Fruit fly (Drosophila melanogaster) whole organism, prepupa: ENCODE measurements around the gene RhoGAP18B.
A peak's percentile ranks its signal among the peaks of the same experiment; 100 is the strongest.

Experiments
- CG10631 ChIP-seq: fragments of 200-800 bp; sonication (Bioruptor generic); optimal IDR thresholded peaks from 2 replicates; lab custom pipeline; 2016; ENCODE audit warnings: missing biosample characterization, missing genetic modification characterization
- CG10669 ChIP-seq: fragments of 200-800 bp; sonication (Bioruptor generic); optimal IDR thresholded peaks from 3 replicates; lab custom pipeline; 2018; ENCODE audit warnings: missing biosample characterization, mild to moderate bottlenecking, missing genetic modification characterization, moderate library complexity
- CG11294 ChIP-seq: fragments of 200-800 bp; sonication (Bioruptor generic); IDR thresholded peaks from 2 replicates; pipeline ENCODE4 v1.3.6; 2022; ENCODE audit warnings: missing biosample characterization, missing genetic modification characterization
- CG11762 ChIP-seq: fragments of 200-800 bp; sonication (Bioruptor generic); optimal IDR thresholded peaks from 3 replicates; lab custom pipeline; 2016; ENCODE audit warnings: missing biosample characterization, missing genetic modification characterization; ENCODE audit not compliant: insufficient read depth
- CG15336 ChIP-seq: fragments of 200-800 bp; sonication (Bioruptor generic); IDR thresholded peaks from 2 replicates; pipeline ENCODE4 v1.3.6; 2022; ENCODE audit warnings: missing biosample characterization, missing genetic modification characterization
- CG34406 ChIP-seq: fragments of 200-800 bp; sonication (Bioruptor generic); optimal IDR thresholded peaks from 3 replicates; lab custom pipeline; 2016; ENCODE audit warnings: missing biosample characterization, missing genetic modification characterization
- CG3919 ChIP-seq: fragments of 200-800 bp; sonication (Bioruptor generic); optimal IDR thresholded peaks from 3 replicates; lab custom pipeline; 2016; ENCODE audit warnings: missing biosample characterization, missing genetic modification characterization
- CG4318 ChIP-seq: fragments of 200-800 bp; sonication (Bioruptor generic); optimal IDR thresholded peaks from 3 replicates; lab custom pipeline; 2017; ENCODE audit warnings: missing biosample characterization, mild to moderate bottlenecking, missing genetic modification characterization
- CG6163 ChIP-seq: fragments of 200-800 bp; sonication (Bioruptor generic); IDR thresholded peaks from 3 replicates; pipeline ENCODE4 v1.3.6; 2022; ENCODE audit warnings: missing biosample characterization, missing genetic modification characterization
- CG6276 ChIP-seq: fragments of 200-800 bp; sonication (Bioruptor generic); optimal IDR thresholded peaks from 2 replicates; lab custom pipeline; 2017; ENCODE audit warnings: missing biosample characterization, mild to moderate bottlenecking, missing genetic modification characterization
- CG6792 ChIP-seq: fragments of 200-800 bp; sonication (Bioruptor generic); optimal IDR thresholded peaks from 3 replicates; lab custom pipeline; 2016; ENCODE audit warnings: missing biosample characterization, missing genetic modification characterization
- CG6808 ChIP-seq: fragments of 200-800 bp; sonication (Bioruptor generic); optimal IDR thresholded peaks from 3 replicates; lab custom pipeline; 2017; ENCODE audit warnings: missing biosample characterization, missing genetic modification characterization, mild to moderate bottlenecking, moderate library complexity, missing genetic modification reagents
- CG6854 ChIP-seq: fragments of 200-800 bp; sonication (Bioruptor generic); optimal IDR thresholded peaks from 2 replicates; lab custom pipeline; 2017; ENCODE audit warnings: missing biosample characterization, mild to moderate bottlenecking, missing genetic modification characterization
- CG7368 ChIP-seq: fragments of 200-800 bp; sonication (Bioruptor generic); optimal IDR thresholded peaks from 3 replicates; lab custom pipeline; 2016; ENCODE audit warnings: missing biosample characterization, missing genetic modification characterization
- CG8119 ChIP-seq: fragments of 200-800 bp; sonication (Bioruptor generic); IDR thresholded peaks from 3 replicates; pipeline ENCODE4 v1.3.6; 2022; ENCODE audit warnings: missing biosample characterization, missing genetic modification characterization
- CG8319 ChIP-seq: fragments of 200-800 bp; sonication (Bioruptor generic); optimal IDR thresholded peaks from 3 replicates; lab custom pipeline; 2016; ENCODE audit warnings: missing biosample characterization, missing genetic modification characterization
- CG8632 ChIP-seq: fragments of 200-800 bp; sonication (Bioruptor generic); optimal IDR thresholded peaks from 3 replicates; lab custom pipeline; 2016; ENCODE audit warnings: missing biosample characterization, missing genetic modification characterization
- CG9139 ChIP-seq: fragments of 200-800 bp; sonication (Bioruptor generic); optimal IDR thresholded peaks from 3 replicates; lab custom pipeline; 2017; ENCODE audit warnings: missing biosample characterization, mild to moderate bottlenecking, missing genetic modification characterization
- Eip75B ChIP-seq: fragments of 200-800 bp; sonication (Bioruptor generic); optimal IDR thresholded peaks from 3 replicates; lab custom pipeline; 2016; ENCODE audit warnings: missing biosample characterization, missing genetic modification characterization
- Ets21C ChIP-seq: fragments of 200-800 bp; sonication (Bioruptor generic); optimal IDR thresholded peaks from 3 replicates; lab custom pipeline; 2016; ENCODE audit warnings: missing biosample characterization, missing genetic modification characterization
- Ets96B ChIP-seq: fragments of 200-800 bp; optimal IDR thresholded peaks from 2 replicates; lab custom pipeline; 2019; ENCODE audit warnings: missing biosample characterization, mild to moderate bottlenecking, missing genetic modification characterization, moderate library complexity
- Hr38 ChIP-seq: sonication (Bioruptor generic); optimal IDR thresholded peaks from 2 replicates; lab custom pipeline; 2016; ENCODE audit warnings: missing biosample characterization, missing genetic modification characterization
- Hr39 ChIP-seq: fragments of 200-800 bp; sonication (Bioruptor generic); optimal IDR thresholded peaks from 2 replicates; lab custom pipeline; 2016; ENCODE audit warnings: missing biosample characterization, missing genetic modification characterization
- Smox ChIP-seq: fragments of 200-800 bp; sonication (Bioruptor generic); optimal IDR thresholded peaks from 3 replicates; lab custom pipeline; 2016; ENCODE audit warnings: missing biosample characterization, missing genetic modification characterization
- Sox102F ChIP-seq: fragments of 200-800 bp; sonication (Bioruptor generic); optimal IDR thresholded peaks from 2 replicates; lab custom pipeline; 2016; ENCODE audit warnings: missing biosample characterization, mild to moderate bottlenecking, missing genetic modification characterization
- Sox15 ChIP-seq: fragments of 200-800 bp; sonication (Bioruptor generic); optimal IDR thresholded peaks from 3 replicates; lab custom pipeline; 2016; ENCODE audit warnings: missing biosample characterization, missing genetic modification characterization
- achi ChIP-seq: fragments of 200-800 bp; sonication (Bioruptor generic); optimal IDR thresholded peaks from 3 replicates; lab custom pipeline; 2016; ENCODE audit warnings: missing biosample characterization, missing genetic modification characterization
- acj6 ChIP-seq: fragments of 200-800 bp; sonication (Bioruptor generic); optimal IDR thresholded peaks from 3 replicates; lab custom pipeline; 2016; ENCODE audit warnings: missing biosample characterization, missing genetic modification characterization
- cyc ChIP-seq: fragments of 200-800 bp; sonication (Bioruptor generic); optimal IDR thresholded peaks from 3 replicates; lab custom pipeline; 2016; ENCODE audit warnings: missing biosample characterization, missing genetic modification characterization
- dac ChIP-seq: fragments of 200-800 bp; sonication (Bioruptor generic); optimal IDR thresholded peaks from 2 replicates; lab custom pipeline; 2017; ENCODE audit warnings: missing biosample characterization, mild to moderate bottlenecking, missing genetic modification characterization
- fd59A ChIP-seq: fragments of 200-800 bp; sonication (Bioruptor generic); optimal IDR thresholded peaks from 2 replicates; lab custom pipeline; 2017; ENCODE audit warnings: missing biosample characterization, mild to moderate bottlenecking, missing genetic modification characterization, missing genetic modification reagents
- lz ChIP-seq: fragments of 200-800 bp; sonication (Bioruptor generic); optimal IDR thresholded peaks from 3 replicates; lab custom pipeline; 2016; ENCODE audit warnings: missing biosample characterization, missing genetic modification characterization
- net ChIP-seq: fragments of 200-800 bp; sonication (Bioruptor generic); optimal IDR thresholded peaks from 3 replicates; lab custom pipeline; 2016; ENCODE audit warnings: missing biosample characterization, missing genetic modification characterization
- pdm3 ChIP-seq: fragments of 200-800 bp; sonication (Bioruptor generic); optimal IDR thresholded peaks from 3 replicates; lab custom pipeline; 2016; ENCODE audit warnings: missing biosample characterization, missing genetic modification characterization
- spab ChIP-seq: fragments of 200-800 bp; sonication (Bioruptor generic); optimal IDR thresholded peaks from 2 replicates; lab custom pipeline; 2017; ENCODE audit warnings: missing biosample characterization, mild to moderate bottlenecking, missing genetic modification characterization, missing genetic modification reagents
- ss ChIP-seq, 2 experiments: fragments of 200-800 bp; sonication (Bioruptor generic); optimal IDR thresholded peaks; 2 replicates in 1 of 2; 3 replicates in 1 of 2; lab custom pipeline; 2017 to 2018; ENCODE audit warnings: mild to moderate bottlenecking in 2 of 2, missing biosample characterization in 2 of 2, missing genetic modification characterization in 2 of 2, moderate library complexity in 1 of 2

RhoGAP18B gene

dm6 chrX:19187624-19188085, 20.8 kb upstream of the RhoGAP18B start, which contains the start of gene Mec2 (continued):
- peak; percentile 59 for TF ChIP-seq spab (GFP tag; lab: Kevin White, UChicago)
- TF ChIP-seq dac (GFP tag; lab: Kevin White, UChicago), result peak; percentile 10
- peak; percentile 79 for TF ChIP-seq Sox102F (GFP tag; lab: Kevin White, UChicago)
- peak; percentile 82 for TF ChIP-seq lz
- peak; percentile 66 for TF ChIP-seq CG3919 (GFP tag; lab: Kevin White, UChicago)
- TF ChIP-seq CG15336 (GFP tag; lab: Robert Waterston, UW), result peak; percentile 65
- peak; percentile 69 for TF ChIP-seq net (GFP tag; lab: Kevin White, UChicago)
- TF ChIP-seq CG8319 (GFP tag; lab: Kevin White, UChicago), result peak; percentile 53
- peak; percentile 72 for TF ChIP-seq CG10631 (GFP tag; lab: Kevin White, UChicago)
- TF ChIP-seq Ets96B (tag; lab: Kevin White, UChicago), result peak; percentile 62
- peak; percentile 82 for TF ChIP-seq CG6163 (GFP tag; lab: Robert Waterston, UW)
- TF ChIP-seq CG34406 (GFP tag; lab: Kevin White, UChicago), result peak; percentile 73
- peak; percentile 64 for TF ChIP-seq Sox15 (GFP tag; lab: Kevin White, UChicago)
- peak; percentile 82 for TF ChIP-seq Smox (GFP tag; lab: Kevin White, UChicago)
- TF ChIP-seq ss (GFP tag; optimal IDR thresholded peaks at IDR 0.05; lab: Kevin White, UChicago), result peak; percentile 12 to 71
- TF ChIP-seq acj6 (GFP tag; lab: Kevin White, UChicago), result peak; percentile 78
- TF ChIP-seq CG8119 (GFP tag; lab: Robert Waterston, UW), result peak; percentile 55; the same call in 1 of the 3 replicates
- TF ChIP-seq pdm3 (GFP tag; lab: Kevin White, UChicago), result peak; percentile 85
- 0 out of 2 replicates have a peak, but pooled peaks have one; percentile 26 for TF ChIP-seq CG11294 (GFP tag; lab: Robert Waterston, UW)
- TF ChIP-seq CG6854 (GFP tag; lab: Kevin White, UChicago), result no peak
- TF ChIP-seq CG6276 (GFP tag; lab: Kevin White, UChicago), result no peak
- TF ChIP-seq Ets21C (GFP tag; lab: Kevin White, UChicago), result peak; percentile 77
- peak; percentile 23 for TF ChIP-seq CG4318
- TF ChIP-seq Hr39 (GFP tag; lab: Kevin White, UChicago), result peak; percentile 85
- peak; percentile 77 for TF ChIP-seq Eip75B (GFP tag; lab: Kevin White, UChicago)
- peak; percentile 63 for TF ChIP-seq fd59A (GFP tag; lab: Kevin White, UChicago)
- TF ChIP-seq CG6808 (GFP tag; lab: Kevin White, UChicago), result peak; percentile 57
- peak; percentile 15 for TF ChIP-seq CG9139 (GFP tag; lab: Kevin White, UChicago)
- peak; percentile 83 for TF ChIP-seq CG6792 (GFP tag; lab: Kevin White, UChicago)
- TF ChIP-seq achi (GFP tag; lab: Kevin White, UChicago), result peak; percentile 62
- TF ChIP-seq CG8632 (GFP tag; lab: Kevin White, UChicago), result peak; percentile 72
- TF ChIP-seq cyc (GFP tag; lab: Kevin White, UChicago), result peak; percentile 72
- peak; percentile 67 for TF ChIP-seq CG10669 (GFP tag; lab: Kevin White, UChicago)

DNA sequence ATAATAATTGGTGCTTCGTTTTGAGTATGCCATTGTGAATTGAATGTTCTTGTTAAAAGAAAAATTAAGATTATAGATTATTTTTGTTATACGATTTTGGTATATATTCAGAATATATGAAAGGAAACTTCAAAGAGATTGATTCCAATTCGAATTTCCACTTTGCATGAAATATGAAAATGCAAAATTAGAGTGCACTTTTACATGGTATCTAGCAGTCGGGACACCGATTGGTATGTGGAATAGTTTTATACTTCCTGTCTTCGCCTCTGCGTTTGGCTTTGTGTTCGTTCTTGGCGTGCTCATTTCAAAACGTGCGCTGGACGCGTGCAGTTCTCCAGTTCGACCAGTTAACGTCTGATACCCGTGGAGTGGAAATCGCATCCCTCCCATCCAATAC, 16.2 kb upstream of the RhoGAP18B start, which contains the start of gene CG33253:
TSS of gene CG33253 (plus strand) at position 301 of the 400 bp plus-strand sequence.
- TF ChIP-seq CG15336 (GFP tag; lab: Robert Waterston, UW) (no peak), achi (GFP tag; lab: Kevin White, UChicago) (no peak), CG11762 (GFP tag; lab: Kevin White, UChicago) (no peak), CG8319 (GFP tag; lab: Kevin White, UChicago) (no peak), CG3919 (GFP tag; lab: Kevin White, UChicago) (no peak), CG4318 (no peak), CG7368 (GFP tag; lab: Kevin White, UChicago) (no peak), CG10631 (GFP tag; lab: Kevin White, UChicago) (no peak), Hr38 (GFP tag; lab: Kevin White, UChicago) (no peak), CG9139 (GFP tag; lab: Kevin White, UChicago) (no peak), cyc (GFP tag; lab: Kevin White, UChicago) (no peak)
